Worm (Caenorhabditis elegans): ENCODE measurements around the gene ver-4.

ce11 chrX:11008954-11009353 lies 26.8 kb downstream of the ver-4 start, which contains the start of gene ttr-31:
- TF ChIP-seq sma-3 (GFP tag; optimal IDR thresholded peaks at IDR 0.05) (no peak), peb-1 (tag; optimal IDR thresholded peaks at IDR 0.05) (no peak), dmd-4 (tag; optimal IDR thresholded peaks at IDR 0.05) (no peak), ztf-4 (tag; optimal IDR thresholded peaks at IDR 0.05) (no peak), ama-1 (optimal IDR thresholded peaks at IDR 0.05) (no peak), elt-1 (tag; optimal IDR thresholded peaks at IDR 0.05) (no peak), ceh-82 (tag; optimal IDR thresholded peaks at IDR 0.05) (no peak), nhr-12 (tag; optimal IDR thresholded peaks at IDR 0.05) (no peak), mab-5 (tag; optimal IDR thresholded peaks at IDR 0.05) (no peak), R02D3.7 (tag; optimal IDR thresholded peaks at IDR 0.05) (no peak)
